Worm (Caenorhabditis elegans) whole organism, L3 larva: ENCODE data around the gene nas-24.

Experiments
- ceh-9 ChIP-seq: sonication (generic microtip); optimal IDR thresholded peaks from 2 replicates; lab custom pipeline; 2018; ENCODE audit warnings: missing biosample characterization, missing genetic modification characterization
- egl-27 ChIP-seq: sonication (generic microtip); optimal IDR thresholded peaks from 4 replicates; lab custom pipeline; 2017; ENCODE audit warnings: missing biosample characterization, missing genetic modification reagents, missing genetic modification characterization
- nhr-67 ChIP-seq: fragments of 150-350 bp; optimal IDR thresholded peaks from 2 replicates; lab custom pipeline; 2014; ENCODE audit warnings: missing biosample characterization, missing genetic modification characterization
- pha-4 ChIP-seq: fragments of 150-350 bp; optimal IDR thresholded peaks from 2 replicates; lab custom pipeline; 2014; ENCODE audit warnings: missing biosample characterization, missing genetic modification reagents, missing genetic modification characterization
- pqm-1 ChIP-seq: fragments of 150-350 bp; optimal IDR thresholded peaks from 2 replicates; lab custom pipeline; 2017; ENCODE audit warnings: missing biosample characterization, missing genetic modification characterization, inconsistent platforms
- unc-62 ChIP-seq: fragments of 150-350 bp; sonication (generic microtip); optimal IDR thresholded peaks from 4 replicates; lab custom pipeline; 2014; ENCODE audit warnings: missing biosample characterization, missing genetic modification reagents, missing genetic modification characterization

DNA sequence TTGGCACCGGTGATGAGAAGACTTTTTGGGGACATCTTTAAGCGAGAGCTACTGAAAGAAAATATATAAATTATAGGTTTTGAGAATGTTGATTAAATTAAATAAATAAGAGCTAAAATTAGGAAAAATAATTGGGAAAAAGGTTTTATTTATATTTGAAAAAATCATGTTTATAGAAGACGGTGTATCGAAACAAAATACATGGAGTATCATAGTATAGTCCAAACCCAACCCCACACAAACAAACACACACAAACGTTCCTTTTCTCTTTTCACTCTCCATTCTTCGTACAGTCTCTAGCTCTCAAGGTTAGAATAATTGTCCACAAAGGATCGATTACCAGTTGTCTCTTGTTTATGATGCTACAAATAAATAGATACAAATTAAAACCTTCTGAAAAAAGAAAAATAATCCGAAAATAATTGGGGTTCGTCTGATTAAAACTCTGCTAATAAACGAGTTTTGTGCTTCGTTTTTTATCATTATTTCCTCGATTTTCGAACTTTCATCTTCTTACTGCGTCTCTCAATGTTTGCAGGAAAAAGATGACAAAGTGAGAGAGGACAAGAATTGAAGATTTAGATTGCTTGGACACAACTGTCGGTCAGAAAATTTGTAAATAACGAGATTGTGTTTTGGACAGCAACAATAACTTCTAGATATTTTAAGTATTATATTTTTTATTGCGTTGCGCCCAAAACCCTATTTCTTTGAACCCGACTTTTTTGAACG lies 12.7 kb upstream of the nas-24 start, which contains the start of gene F20G2.2:
- TF ChIP-seq ceh-9 (tag; lab: Kevin White, UChicago) (no peak), pqm-1 (tag; lab: Kevin White, UChicago) (no peak), unc-62 (GFP tag; lab: Kevin White, UChicago) (no peak), nhr-67 (tag; lab: Kevin White, UChicago) (no peak), pha-4 (tag; lab: Kevin White, UChicago) (peak; percentile 45), egl-27 (tag; lab: Kevin White, UChicago) (no peak)
